Worm (Caenorhabditis elegans) whole organism, L4 larva: Measurements from ENCODE around the gene ssu-2.

Source experiments
- D1046.2 ChIP-seq: fragments of 200-800 bp; sonication (Bioruptor generic); IDR thresholded peaks from 2 replicates; pipeline ENCODE4 v1.3.6; 2022; ENCODE audit warnings: missing genetic modification characterization, missing compliant biosample characterization
- F10B5.3 ChIP-seq: sonication (generic microtip); optimal IDR thresholded peaks from 2 replicates; lab custom pipeline; 2016; ENCODE audit warnings: mild to moderate bottlenecking, missing genetic modification characterization, missing compliant biosample characterization
- T20F7.1 ChIP-seq: fragments of 200-800 bp; sonication (Bioruptor generic); optimal IDR thresholded peaks from 2 replicates; lab custom pipeline; 2018; ENCODE audit warnings: mild to moderate bottlenecking, missing genetic modification characterization, missing compliant biosample characterization
- Y105C5A.15 ChIP-seq: fragments of 200-800 bp; sonication (Bioruptor generic); IDR thresholded peaks from 2 replicates; pipeline ENCODE4 v1.3.6; 2022; ENCODE audit warnings: missing genetic modification characterization, missing compliant biosample characterization
- Y5F2A.4 ChIP-seq: fragments of 200-800 bp; sonication (Bioruptor generic); optimal IDR thresholded peaks from 2 replicates; lab custom pipeline; 2018; ENCODE audit warnings: mild to moderate bottlenecking, missing genetic modification characterization, missing compliant biosample characterization
- ZK337.2 ChIP-seq: fragments of 200-800 bp; sonication (Bioruptor generic); IDR thresholded peaks from 2 replicates; pipeline ENCODE4 v1.3.6; 2022; ENCODE audit warnings: missing genetic modification reagents, missing genetic modification characterization, missing compliant biosample characterization
- aly-2 ChIP-seq: sonication (generic microtip); optimal IDR thresholded peaks from 2 replicates; lab custom pipeline; 2018; ENCODE audit warnings: missing biosample characterization, missing genetic modification characterization
- attf-4 ChIP-seq: sonication (generic microtip); optimal IDR thresholded peaks from 3 replicates; lab custom pipeline; 2017; ENCODE audit warnings: missing biosample characterization, missing genetic modification characterization
- ceh-20 ChIP-seq: fragments of 200-800 bp; sonication (Bioruptor generic); IDR thresholded peaks from 2 replicates; pipeline ENCODE4 v1.3.6; 2022; ENCODE audit warnings: missing genetic modification reagents, missing genetic modification characterization, missing compliant biosample characterization
- ceh-28 ChIP-seq: fragments of 150-350 bp; optimal IDR thresholded peaks from 2 replicates; lab custom pipeline; 2014; ENCODE audit warnings: missing biosample characterization, missing genetic modification reagents, missing genetic modification characterization
- ceh-32 ChIP-seq: sonication (generic microtip); optimal IDR thresholded peaks from 2 replicates; lab custom pipeline; 2016; ENCODE audit warnings: mild to moderate bottlenecking, missing genetic modification characterization, missing compliant biosample characterization; ENCODE audit not compliant: poor library complexity
- ceh-62 ChIP-seq: sonication (generic microtip); optimal IDR thresholded peaks from 2 replicates; lab custom pipeline; 2017; ENCODE audit warnings: missing biosample characterization, missing genetic modification characterization
- cey-2 ChIP-seq: sonication (generic microtip); optimal IDR thresholded peaks from 3 replicates; lab custom pipeline; 2017; ENCODE audit warnings: missing genetic modification characterization, mild to moderate bottlenecking, missing compliant biosample characterization, antibody characterized with exemption, borderline replicate concordance; ENCODE audit not compliant: insufficient read depth
- dmd-6 ChIP-seq: fragments of 200-800 bp; sonication (Bioruptor generic); IDR thresholded peaks from 2 replicates; pipeline ENCODE4 v1.3.6; 2022; ENCODE audit warnings: missing genetic modification reagents, missing genetic modification characterization, missing compliant biosample characterization
- dpl-1 ChIP-seq: fragments of 150-350 bp; optimal IDR thresholded peaks from 2 replicates; lab custom pipeline; 2014; ENCODE audit warnings: missing biosample characterization, missing genetic modification reagents, missing genetic modification characterization
- duxl-1 ChIP-seq: sonication (generic microtip); optimal IDR thresholded peaks from 2 replicates; lab custom pipeline; 2016; ENCODE audit warnings: mild to moderate bottlenecking, missing genetic modification characterization, moderate library complexity, missing compliant biosample characterization; ENCODE audit not compliant: poor library complexity
- egl-27 ChIP-seq: sonication (generic microtip); optimal IDR thresholded peaks from 3 replicates; lab custom pipeline; 2017; ENCODE audit warnings: missing biosample characterization, missing genetic modification reagents, missing genetic modification characterization
- egl-43 ChIP-seq: fragments of 200-800 bp; sonication (Bioruptor generic); IDR thresholded peaks from 2 replicates; pipeline ENCODE4 v1.3.6; 2022; ENCODE audit warnings: missing genetic modification reagents, missing genetic modification characterization, missing compliant biosample characterization
- fos-1 ChIP-seq: fragments of 150-350 bp; optimal IDR thresholded peaks from 2 replicates; lab custom pipeline; 2014; ENCODE audit warnings: missing biosample characterization, missing genetic modification characterization
- hif-1 ChIP-seq, 2 experiments: sonication (generic microtip); optimal IDR thresholded peaks; 2 replicates each; lab custom pipeline; 2016 to 2017; ENCODE audit warnings: missing compliant biosample characterization in 2 of 2, missing genetic modification characterization in 2 of 2, missing genetic modification reagents in 2 of 2, missing genotype in 2 of 2, mild to moderate bottlenecking in 1 of 2
- hlh-11 ChIP-seq: fragments of 200-800 bp; sonication (Bioruptor generic); optimal IDR thresholded peaks from 2 replicates; lab custom pipeline; 2018; ENCODE audit warnings: mild to moderate bottlenecking, missing genetic modification characterization, missing compliant biosample characterization
- hmg-1.1 ChIP-seq: fragments of 200-800 bp; sonication (Bioruptor generic); IDR thresholded peaks from 2 replicates; pipeline ENCODE4 v1.3.6; 2022; ENCODE audit warnings: missing genetic modification reagents, missing genetic modification characterization, missing compliant biosample characterization
- lin-1 ChIP-seq: fragments of 200-800 bp; sonication (Bioruptor generic); IDR thresholded peaks from 2 replicates; pipeline ENCODE4 v1.3.6; 2022; ENCODE audit warnings: missing genetic modification reagents, missing genetic modification characterization, missing compliant biosample characterization
- lin-29 ChIP-seq: fragments of 200-800 bp; sonication (Bioruptor generic); IDR thresholded peaks from 2 replicates; pipeline ENCODE4 v1.3.6; 2022; ENCODE audit warnings: missing genetic modification reagents, missing genetic modification characterization, missing compliant biosample characterization
- lin-38 ChIP-seq: fragments of 200-800 bp; sonication (Bioruptor generic); IDR thresholded peaks from 2 replicates; pipeline ENCODE4 v1.3.6; 2022; ENCODE audit warnings: missing genetic modification reagents, missing genetic modification characterization, missing compliant biosample characterization
- lin-39 ChIP-seq: fragments of 150-350 bp; optimal IDR thresholded peaks from 2 replicates; lab custom pipeline; 2014; ENCODE audit warnings: missing biosample characterization, missing genetic modification reagents, missing genetic modification characterization
- lir-3 ChIP-seq: sonication (generic microtip); optimal IDR thresholded peaks from 2 replicates; lab custom pipeline; 2016; ENCODE audit warnings: mild to moderate bottlenecking, missing genetic modification characterization, missing compliant biosample characterization
- lsy-2 ChIP-seq, 2 experiments: fragments of 150-350 bp in 1 of 2; sonication (generic microtip) in 1 of 2; optimal IDR thresholded peaks; 2 replicates each; lab custom pipeline; 2014 to 2017; ENCODE audit warnings: missing biosample characterization in 2 of 2, missing genetic modification characterization in 2 of 2
- madf-5 ChIP-seq, 2 experiments: fragments of 200-800 bp; sonication (Bioruptor generic); IDR thresholded peaks; 2 replicates each; pipeline ENCODE4 v1.3.6; 2022; ENCODE audit warnings: missing compliant biosample characterization in 2 of 2, missing genetic modification characterization in 2 of 2
- madf-9 ChIP-seq: fragments of 200-800 bp; sonication (Bioruptor generic); conservative IDR thresholded peaks from 2 replicates; pipeline ENCODE4 v1.3.6; 2022; ENCODE audit warnings: missing genetic modification reagents, missing genetic modification characterization, missing compliant biosample characterization
- mdl-1 ChIP-seq, 2 experiments: fragments of 150-350 bp in 1 of 2; sonication (generic microtip) in 1 of 2; optimal IDR thresholded peaks; 2 replicates each; lab custom pipeline; 2014 to 2017; ENCODE audit warnings: missing biosample characterization in 2 of 2, missing genetic modification characterization in 2 of 2
- mep-1 ChIP-seq: fragments of 150-350 bp; sonication (generic microtip); optimal IDR thresholded peaks from 3 replicates; lab custom pipeline; 2014; ENCODE audit warnings: missing biosample characterization, missing genetic modification characterization
- mxl-2 ChIP-seq: fragments of 200-800 bp; sonication (Bioruptor generic); conservative IDR thresholded peaks from 2 replicates; pipeline ENCODE4 v1.3.6; 2022; ENCODE audit warnings: missing genetic modification reagents, missing genetic modification characterization, missing compliant biosample characterization
- nhr-41 ChIP-seq: fragments of 200-800 bp; sonication (Bioruptor generic); IDR thresholded peaks from 2 replicates; pipeline ENCODE4 v1.3.6; 2022; ENCODE audit warnings: missing genetic modification reagents, missing genetic modification characterization, missing compliant biosample characterization
- nhr-42 ChIP-seq: fragments of 200-800 bp; sonication (Bioruptor generic); IDR thresholded peaks from 2 replicates; pipeline ENCODE4 v1.3.6; 2022; ENCODE audit warnings: missing genetic modification characterization, missing compliant biosample characterization
- nhr-48 ChIP-seq: sonication (generic microtip); optimal IDR thresholded peaks from 2 replicates; lab custom pipeline; 2016; ENCODE audit warnings: mild to moderate bottlenecking, missing genetic modification characterization, missing compliant biosample characterization
- nhr-6 ChIP-seq: fragments of 150-350 bp; optimal IDR thresholded peaks from 2 replicates; lab custom pipeline; 2014; ENCODE audit warnings: missing biosample characterization, missing genetic modification characterization
- nhr-76 ChIP-seq: fragments of 150-350 bp; optimal IDR thresholded peaks from 2 replicates; lab custom pipeline; 2014; ENCODE audit warnings: missing biosample characterization, missing genetic modification characterization
- php-3 ChIP-seq: fragments of 200-800 bp; sonication (Bioruptor generic); IDR thresholded peaks from 2 replicates; pipeline ENCODE4 v1.3.6; 2022; ENCODE audit warnings: missing genetic modification reagents, missing genetic modification characterization, missing compliant biosample characterization
- set-16 ChIP-seq: fragments of 200-800 bp; sonication (Bioruptor generic); IDR thresholded peaks from 2 replicates; pipeline ENCODE4 v1.3.6; 2022; ENCODE audit warnings: missing genetic modification reagents, missing genetic modification characterization, missing compliant biosample characterization
- skn-1 ChIP-seq: fragments of 150-350 bp; optimal IDR thresholded peaks from 2 replicates; lab custom pipeline; 2014; ENCODE audit warnings: missing biosample characterization, missing genetic modification characterization
- snpc-4 ChIP-seq: fragments of 150-350 bp; optimal IDR thresholded peaks from 2 replicates; lab custom pipeline; 2014; ENCODE audit warnings: missing biosample characterization, missing genetic modification characterization
- spr-3 ChIP-seq: fragments of 200-800 bp; sonication (Bioruptor generic); optimal IDR thresholded peaks from 2 replicates; lab custom pipeline; 2018; ENCODE audit warnings: mild to moderate bottlenecking, missing genetic modification characterization, missing compliant biosample characterization
- tag-97 ChIP-seq: fragments of 200-800 bp; sonication (Bioruptor generic); IDR thresholded peaks from 2 replicates; pipeline ENCODE4 v1.3.6; 2022; ENCODE audit warnings: missing genetic modification characterization, missing compliant biosample characterization
- tra-1 ChIP-seq: fragments of 200-800 bp; sonication (Bioruptor generic); IDR thresholded peaks from 2 replicates; pipeline ENCODE4 v1.3.6; 2022; ENCODE audit warnings: missing genetic modification reagents, missing genetic modification characterization, missing compliant biosample characterization
- zag-1 ChIP-seq: fragments of 150-350 bp; optimal IDR thresholded peaks from 2 replicates; lab custom pipeline; 2014; ENCODE audit warnings: missing biosample characterization, missing genetic modification characterization
- zfp-2 ChIP-seq: sonication (generic microtip); optimal IDR thresholded peaks from 2 replicates; lab custom pipeline; 2016; ENCODE audit warnings: mild to moderate bottlenecking, missing genetic modification characterization, missing compliant biosample characterization
- zfp-3 ChIP-seq: fragments of 200-800 bp; sonication (Bioruptor generic); conservative IDR thresholded peaks from 2 replicates; pipeline ENCODE4 v1.3.6; 2022; ENCODE audit warnings: missing genetic modification reagents, missing genetic modification characterization, missing compliant biosample characterization
- zip-11 ChIP-seq: fragments of 200-800 bp; sonication (Bioruptor generic); IDR thresholded peaks from 2 replicates; pipeline ENCODE4 v1.3.6; 2022; ENCODE audit warnings: missing genetic modification characterization, missing compliant biosample characterization
- ztf-7 ChIP-seq: fragments of 150-350 bp; optimal IDR thresholded peaks from 2 replicates; lab custom pipeline; 2014; ENCODE audit warnings: missing biosample characterization, missing genetic modification characterization

ssu-2 gene

ce11 chrIV:14326694-14327298, 34.3 kb upstream of the ssu-2 start (continued):
- peak; percentile 89 for TF ChIP-seq snpc-4 (tag; lab: Kevin White, UChicago)
- no peak for TF ChIP-seq zip-11 (GFP tag; lab: Robert Waterston, UW)
- peak; percentile 89 for TF ChIP-seq dmd-6
- peak; percentile 71 for TF ChIP-seq F10B5.3 (tag; lab: Kevin White, UChicago)
- TF ChIP-seq zfp-3 (GFP tag; lab: Robert Waterston, UW), result peak; percentile 66; the same call in 1 of the 2 replicates
- peak in 1 of 2 experiments; percentile 7 for TF ChIP-seq hif-1 (tag; optimal IDR thresholded peaks at IDR 0.05; lab: Kevin White, UChicago)
- TF ChIP-seq duxl-1 (tag; lab: Kevin White, UChicago), result peak; percentile 85
- peak; percentile 75 for TF ChIP-seq lin-38
- TF ChIP-seq nhr-48 (tag; lab: Kevin White, UChicago), result peak; percentile 75
- TF ChIP-seq lin-29 (GFP tag; lab: Robert Waterston, UW), result no peak
- TF ChIP-seq egl-43 (GFP tag; lab: Robert Waterston, UW), result no peak; the same call in 1 of the 2 replicates
- no peak for TF ChIP-seq zag-1 (tag; lab: Kevin White, UChicago)
- TF ChIP-seq dpl-1 (GFP tag; lab: Kevin White, UChicago), result peak; percentile 32
- no peak for TF ChIP-seq mep-1 (tag; lab: Kevin White, UChicago)
- no peak for TF ChIP-seq cey-2
- TF ChIP-seq tag-97 (GFP tag; lab: Robert Waterston, UW), result no peak
- no peak for TF ChIP-seq attf-4 (tag; lab: Kevin White, UChicago)
- no peak for TF ChIP-seq madf-5 (GFP tag; IDR thresholded peaks at IDR 0.05; lab: Robert Waterston, UW)
- TF ChIP-seq nhr-42 (GFP tag; lab: Robert Waterston, UW), result peak; percentile 80
- no peak for TF ChIP-seq aly-2 (tag; lab: Kevin White, UChicago)
- no peak for TF ChIP-seq Y105C5A.15 (GFP tag; lab: Robert Waterston, UW)
- TF ChIP-seq set-16 (GFP tag; lab: Robert Waterston, UW), result no peak; the same call in 1 of the 2 replicates
- TF ChIP-seq ceh-32 (tag; lab: Kevin White, UChicago), result peak; percentile 39
- 0 out of 2 replicates have a peak, but pooled peaks have one; percentile 7 for TF ChIP-seq nhr-41 (GFP tag; lab: Robert Waterston, UW)
- no peak for TF ChIP-seq lir-3 (tag; lab: Kevin White, UChicago)
- peak; percentile 44 for TF ChIP-seq Y5F2A.4 (GFP tag; lab: Kevin White, UChicago)
- TF ChIP-seq zfp-2 (tag; lab: Kevin White, UChicago), result no peak
- no peak for TF ChIP-seq egl-27 (tag; lab: Kevin White, UChicago)
- no peak for TF ChIP-seq ztf-7 (tag; lab: Kevin White, UChicago)
- no peak for TF ChIP-seq ceh-28 (tag; lab: Kevin White, UChicago)
- TF ChIP-seq mxl-2 (GFP tag; lab: Robert Waterston, UW), result 0 out of 2 replicates have a peak, but pooled peaks have one; percentile 5
- TF ChIP-seq ZK337.2, result no peak
- no peak; the same call in 1 of the 2 replicates for TF ChIP-seq tra-1 (GFP tag; lab: Robert Waterston, UW)
- TF ChIP-seq fos-1 (tag; lab: Kevin White, UChicago), result no peak
- no peak for TF ChIP-seq madf-9 (GFP tag; lab: Robert Waterston, UW)
- no peak for TF ChIP-seq ceh-62 (tag; lab: Kevin White, UChicago)
- TF ChIP-seq skn-1, result no peak
- peak; percentile 67; the same call in 1 of the 2 replicates for TF ChIP-seq hmg-1.1 (GFP tag; lab: Robert Waterston, UW)
- TF ChIP-seq hlh-11 (tag; lab: Kevin White, UChicago), result peak; percentile 96
- TF ChIP-seq php-3, result peak; percentile 71; the same call in 1 of the 2 replicates
- TF ChIP-seq D1046.2, result no peak
- TF ChIP-seq mdl-1 (tag; optimal IDR thresholded peaks at IDR 0.05; lab: Kevin White, UChicago), result peak; percentile 4 to 66
- 0 out of 2 replicates have a peak, but pooled peaks have one; percentile 50 for TF ChIP-seq ceh-20
- no peak for TF ChIP-seq T20F7.1 (GFP tag; lab: Kevin White, UChicago)
- no peak for TF ChIP-seq lin-39
- TF ChIP-seq nhr-76 (tag; lab: Kevin White, UChicago), result no peak
- TF ChIP-seq lin-1 (GFP tag; lab: Robert Waterston, UW), result peak; percentile 57; the same call in 1 of the 2 replicates
- TF ChIP-seq spr-3 (GFP tag; lab: Kevin White, UChicago), result peak; percentile 63
- TF ChIP-seq lsy-2 (tag; optimal IDR thresholded peaks at IDR 0.05; lab: Kevin White, UChicago), result no peak
- TF ChIP-seq nhr-6 (tag; lab: Kevin White, UChicago), result no peak
